Worm (Caenorhabditis elegans) whole organism, midembryonic: ENCODE measurements around the gene tsp-16.

Experiments used
- T22C8.4 ChIP-seq: fragments of 200-800 bp; sonication (Bioruptor generic); IDR thresholded peaks from 2 replicates; pipeline ENCODE4 v1.3.6; 2022; ENCODE audit warnings: missing genetic modification characterization, missing compliant biosample characterization
- flt-1 ChIP-seq: fragments of 200-800 bp; sonication (Bioruptor generic); IDR thresholded peaks from 2 replicates; pipeline ENCODE4 v1.3.6; 2022; ENCODE audit warnings: missing genetic modification characterization, missing compliant biosample characterization
- klf-2 ChIP-seq: fragments of 200-800 bp; sonication (Bioruptor generic); conservative IDR thresholded peaks from 2 replicates; pipeline ENCODE4 v1.3.6; 2022; ENCODE audit warnings: missing genetic modification reagents, missing genetic modification characterization, missing compliant biosample characterization
- med-1 ChIP-seq: sonication (generic microtip); optimal IDR thresholded peaks from 2 replicates; lab custom pipeline; 2017; ENCODE audit warnings: missing genetic modification characterization, mild to moderate bottlenecking, missing compliant biosample characterization, antibody characterized with exemption, missing genetic modification reagents; ENCODE audit not compliant: insufficient read depth
- ref-1 ChIP-seq: fragments of 200-800 bp; sonication (Bioruptor generic); conservative IDR thresholded peaks from 2 replicates; pipeline ENCODE4 v1.3.6; 2022; ENCODE audit warnings: missing genetic modification reagents, missing genetic modification characterization, missing compliant biosample characterization
- tab-1 ChIP-seq: fragments of 200-800 bp; sonication (Bioruptor generic); IDR thresholded peaks from 2 replicates; pipeline ENCODE4 v1.3.6; 2022; ENCODE audit warnings: missing genetic modification characterization, missing compliant biosample characterization
- ztf-23 ChIP-seq: fragments of 200-800 bp; sonication (Bioruptor generic); IDR thresholded peaks from 2 replicates; pipeline ENCODE4 v1.3.6; 2022; ENCODE audit warnings: missing genetic modification reagents, missing genetic modification characterization, missing compliant biosample characterization
- ztf-29 ChIP-seq: fragments of 200-800 bp; sonication (Bioruptor generic); IDR thresholded peaks from 2 replicates; pipeline ENCODE4 v1.3.6; 2022; ENCODE audit warnings: missing genetic modification reagents, missing genetic modification characterization, missing compliant biosample characterization

- TF ChIP-seq klf-2: no peak
- TF ChIP-seq tab-1 (GFP tag; lab: Robert Waterston, UW): no peak
- no peak for TF ChIP-seq ztf-29 (GFP tag; lab: Robert Waterston, UW)
- no peak for TF ChIP-seq med-1 (GFP tag; lab: Kevin White, UChicago)
- TF ChIP-seq ztf-23 (GFP tag; lab: Robert Waterston, UW): no peak
- TF ChIP-seq ref-1 (GFP tag; lab: Robert Waterston, UW): no peak
- no peak for TF ChIP-seq flt-1 (GFP tag; lab: Robert Waterston, UW)
- no peak for TF ChIP-seq T22C8.4 (GFP tag; lab: Robert Waterston, UW)
Measured at ce11 chrX:7028836-7029235, 32.4 kb upstream of the tsp-16 start, which contains the start of gene flp-26.
